Fruit fly (Drosophila melanogaster) whole organism, prepupa: ENCODE measurements around the gene dlp.
A peak's percentile ranks its signal among the peaks of the same experiment; 100 is the strongest.

Experiments
- CG15336 ChIP-seq: fragments of 200-800 bp; sonication (Bioruptor generic); IDR thresholded peaks from 2 replicates; pipeline ENCODE4 v1.3.6; 2022; ENCODE audit warnings: missing biosample characterization, missing genetic modification characterization
- CG32006 ChIP-seq: fragments of 200-800 bp; sonication (Bioruptor generic); optimal IDR thresholded peaks from 3 replicates; lab custom pipeline; 2017; ENCODE audit warnings: missing biosample characterization, mild to moderate bottlenecking, missing genetic modification characterization
- CG6163 ChIP-seq: fragments of 200-800 bp; sonication (Bioruptor generic); IDR thresholded peaks from 3 replicates; pipeline ENCODE4 v1.3.6; 2022; ENCODE audit warnings: missing biosample characterization, missing genetic modification characterization
- CG6854 ChIP-seq: fragments of 200-800 bp; sonication (Bioruptor generic); optimal IDR thresholded peaks from 2 replicates; lab custom pipeline; 2017; ENCODE audit warnings: missing biosample characterization, mild to moderate bottlenecking, missing genetic modification characterization
- CG7368 ChIP-seq: fragments of 200-800 bp; sonication (Bioruptor generic); optimal IDR thresholded peaks from 3 replicates; lab custom pipeline; 2016; ENCODE audit warnings: missing biosample characterization, missing genetic modification characterization
- Met ChIP-seq: fragments of 200-800 bp; sonication (Bioruptor generic); optimal IDR thresholded peaks from 3 replicates; lab custom pipeline; 2016; ENCODE audit warnings: missing biosample characterization, missing genetic modification characterization

dm6 chr3L:14616085-14617026, 16.0 kb upstream of the dlp start:
- TF ChIP-seq CG32006 (GFP tag; lab: Kevin White, UChicago), result peak; percentile 67
- no peak for TF ChIP-seq CG7368 (GFP tag; lab: Kevin White, UChicago)
- TF ChIP-seq CG6854, result no peak
- TF ChIP-seq Met (GFP tag; lab: Kevin White, UChicago), result no peak
- 0 out of 3 replicates have a peak, but pooled peaks have one; percentile 40 for TF ChIP-seq CG6163 (GFP tag; lab: Robert Waterston, UW)
- TF ChIP-seq CG15336, result peak; percentile 74
